Worm (Caenorhabditis elegans) whole organism, late embryonic: ENCODE results near the gene H43I07.4.

ENCODE experiments used
- C38D4.7 ChIP-seq: fragments of 200-800 bp; sonication (Bioruptor generic); optimal IDR thresholded peaks from 2 replicates; lab custom pipeline; 2018; ENCODE audit warnings: mild to moderate bottlenecking, missing genetic modification characterization, moderate library complexity, missing compliant biosample characterization
- F13H6.1 ChIP-seq: sonication (generic microtip); optimal IDR thresholded peaks from 2 replicates; lab custom pipeline; 2016; ENCODE audit warnings: missing genetic modification characterization, missing compliant biosample characterization
- ama-1 ChIP-seq: fragments of 150-350 bp; optimal IDR thresholded peaks from 2 replicates; lab custom pipeline; 2014
- ceh-2 ChIP-seq: sonication (generic microtip); optimal IDR thresholded peaks from 2 replicates; lab custom pipeline; 2016; ENCODE audit warnings: missing genotype, missing genetic modification characterization, missing compliant biosample characterization
- ets-4 ChIP-seq: sonication (generic microtip); optimal IDR thresholded peaks from 2 replicates; lab custom pipeline; 2016; ENCODE audit warnings: missing genetic modification characterization, missing compliant biosample characterization
- gmeb-2 ChIP-seq: sonication (generic microtip); optimal IDR thresholded peaks from 2 replicates; lab custom pipeline; 2016; ENCODE audit warnings: missing genetic modification characterization, inconsistent platforms, missing compliant biosample characterization
- hlh-6 ChIP-seq: sonication (generic microtip); optimal IDR thresholded peaks from 2 replicates; lab custom pipeline; 2016; ENCODE audit warnings: missing genotype, missing genetic modification characterization, missing compliant biosample characterization
- madf-2 ChIP-seq: sonication (generic microtip); optimal IDR thresholded peaks from 2 replicates; lab custom pipeline; 2017; ENCODE audit warnings: missing genetic modification characterization, missing compliant biosample characterization
- nhr-11 ChIP-seq: fragments of 150-350 bp; optimal IDR thresholded peaks from 2 replicates; lab custom pipeline; 2014; ENCODE audit warnings: missing biosample characterization, missing genetic modification characterization
- pat-9 ChIP-seq: fragments of 200-800 bp; sonication (Bioruptor generic); optimal IDR thresholded peaks from 2 replicates; lab custom pipeline; 2018; ENCODE audit warnings: mild to moderate bottlenecking, missing genetic modification characterization, moderate library complexity, missing compliant biosample characterization
- ref-2 ChIP-seq: sonication (generic microtip); optimal IDR thresholded peaks from 2 replicates; lab custom pipeline; 2016; ENCODE audit warnings: missing genetic modification characterization, missing compliant biosample characterization
- unc-86 ChIP-seq: sonication (generic microtip); optimal IDR thresholded peaks from 2 replicates; lab custom pipeline; 2016; ENCODE audit warnings: missing genetic modification characterization, missing compliant biosample characterization
- ztf-16 ChIP-seq: sonication (generic microtip); optimal IDR thresholded peaks from 2 replicates; lab custom pipeline; 2017; ENCODE audit warnings: missing genetic modification characterization, missing compliant biosample characterization

DNA sequence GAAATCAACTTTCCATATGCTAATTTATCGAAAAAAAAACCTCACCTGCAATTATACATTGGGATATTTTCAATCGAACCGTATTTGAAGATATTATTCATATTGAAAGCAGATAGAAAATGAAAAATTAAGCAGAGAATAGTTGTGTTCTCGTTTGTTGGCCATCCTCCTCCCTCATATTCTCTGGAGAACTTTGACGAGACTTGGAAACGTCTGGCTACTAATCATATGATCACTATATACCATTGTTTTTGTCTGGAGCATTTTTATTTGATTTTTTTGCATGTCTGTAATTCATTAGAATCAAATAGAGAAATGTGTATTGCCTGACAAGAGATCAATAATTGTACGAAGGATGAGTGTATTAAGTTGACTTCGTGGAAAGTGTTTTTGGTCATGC lies 48.6 kb downstream of the H43I07.4 start, which contains the start of gene srt-35:
- TF ChIP-seq hlh-6 (tag; lab: Kevin White, UChicago): no peak
- no peak for TF ChIP-seq unc-86 (tag; lab: Kevin White, UChicago)
- no peak for TF ChIP-seq ets-4
- TF ChIP-seq nhr-11: no peak
- TF ChIP-seq gmeb-2 (tag; lab: Kevin White, UChicago): no peak
- TF ChIP-seq ref-2 (tag; lab: Kevin White, UChicago): no peak
- TF ChIP-seq ama-1 (lab: Kevin White, UChicago): no peak
- TF ChIP-seq madf-2 (tag; lab: Kevin White, UChicago): no peak
- TF ChIP-seq F13H6.1 (tag; lab: Kevin White, UChicago): no peak
- TF ChIP-seq ztf-16 (tag; lab: Kevin White, UChicago): no peak
- TF ChIP-seq ceh-2 (tag; lab: Kevin White, UChicago): no peak
- no peak for TF ChIP-seq C38D4.7
- TF ChIP-seq pat-9 (tag; lab: Kevin White, UChicago): no peak
